Fruit fly (Drosophila melanogaster) whole organism, embryonic: Measurements from ENCODE around the gene lilli.

Source experiments
- CG10565 ChIP-seq: fragments of 200-800 bp; sonication (Bioruptor generic); optimal IDR thresholded peaks from 3 replicates; lab custom pipeline; 2016; ENCODE audit warnings: missing biosample characterization, mild to moderate bottlenecking, missing genetic modification characterization
- CG11085 ChIP-seq: fragments of 200-800 bp; sonication (Bioruptor generic); IDR thresholded peaks from 2 replicates; pipeline ENCODE4 v1.3.6; 2022; ENCODE audit warnings: missing biosample characterization, missing genetic modification characterization
- CG11723 ChIP-seq: fragments of 200-800 bp; sonication (Bioruptor generic); optimal IDR thresholded peaks from 2 replicates; lab custom pipeline; 2017; ENCODE audit warnings: missing biosample characterization, mild to moderate bottlenecking, missing genetic modification characterization
- CG13894 ChIP-seq: fragments of 200-800 bp; sonication (Bioruptor generic); optimal IDR thresholded peaks from 3 replicates; lab custom pipeline; 2018; ENCODE audit warnings: missing biosample characterization, mild to moderate bottlenecking, missing genetic modification characterization, moderate library complexity
- CG14860 ChIP-seq: fragments of 200-800 bp; sonication (Bioruptor generic); IDR thresholded peaks from 3 replicates; pipeline ENCODE4 v1.3.6; 2022; ENCODE audit warnings: missing biosample characterization, missing genetic modification characterization; ENCODE audit not compliant: partially characterized antibody
- CG14965 ChIP-seq: fragments of 200-800 bp; sonication (Bioruptor generic); optimal IDR thresholded peaks from 2 replicates; lab custom pipeline; 2016; ENCODE audit warnings: missing biosample characterization, missing genetic modification characterization, borderline replicate concordance
- CG15479 ChIP-seq: fragments of 200-800 bp; sonication (Bioruptor generic); optimal IDR thresholded peaks from 3 replicates; lab custom pipeline; 2019; ENCODE audit warnings: missing biosample characterization, mild to moderate bottlenecking, missing genetic modification characterization, moderate library complexity
- CG1602 ChIP-seq: fragments of 200-800 bp; sonication (Bioruptor generic); optimal IDR thresholded peaks from 3 replicates; lab custom pipeline; 2016; ENCODE audit warnings: missing biosample characterization, missing genetic modification characterization
- CG1603 ChIP-seq: fragments of 200-800 bp; sonication (Bioruptor generic); optimal IDR thresholded peaks from 2 replicates; lab custom pipeline; 2019; ENCODE audit warnings: missing biosample characterization, mild to moderate bottlenecking, missing genetic modification characterization, moderate library complexity
- CG17612 ChIP-seq: fragments of 200-800 bp; sonication (Bioruptor generic); IDR thresholded peaks from 2 replicates; pipeline ENCODE4 v1.3.6; 2022; ENCODE audit warnings: missing biosample characterization, missing genetic modification characterization
- CG2199 ChIP-seq: fragments of 200-800 bp; sonication (Bioruptor generic); IDR thresholded peaks from 3 replicates; pipeline ENCODE4 v1.3.6; 2022; ENCODE audit warnings: missing biosample characterization, missing genetic modification characterization
- CG32767 ChIP-seq: fragments of 200-800 bp; sonication (Bioruptor generic); IDR thresholded peaks from 2 replicates; pipeline ENCODE4 v1.3.6; 2022; ENCODE audit warnings: missing biosample characterization, missing genetic modification characterization
- CG3847 ChIP-seq: fragments of 200-800 bp; sonication (Bioruptor generic); IDR thresholded peaks from 2 replicates; pipeline ENCODE4 v1.3.6; 2022; ENCODE audit warnings: missing biosample characterization, missing genetic modification characterization
- CG43689 ChIP-seq: fragments of 200-800 bp; sonication (Bioruptor generic); IDR thresholded peaks from 2 replicates; pipeline ENCODE4 v1.3.6; 2022; ENCODE audit warnings: missing biosample characterization, missing genetic modification characterization
- CG4707 ChIP-seq: fragments of 200-800 bp; sonication (Bioruptor generic); optimal IDR thresholded peaks from 2 replicates; lab custom pipeline; 2018; ENCODE audit warnings: missing biosample characterization, mild to moderate bottlenecking, missing genetic modification characterization, moderate library complexity
- CG4854 ChIP-seq: fragments of 200-800 bp; sonication (Bioruptor generic); optimal IDR thresholded peaks from 2 replicates; lab custom pipeline; 2016; ENCODE audit warnings: missing biosample characterization, missing genetic modification characterization, inconsistent platforms
- CTCF ChIP-seq: fragments of 200-800 bp; sonication (Bioruptor generic); optimal IDR thresholded peaks from 2 replicates; lab custom pipeline; 2017; ENCODE audit warnings: missing biosample characterization, mild to moderate bottlenecking, missing genetic modification characterization, moderate library complexity
- Chrac-16 ChIP-seq: fragments of 200-800 bp; sonication (Bioruptor generic); optimal IDR thresholded peaks from 3 replicates; lab custom pipeline; 2016; ENCODE audit warnings: missing biosample characterization, missing genetic modification characterization
- CrebB ChIP-seq: fragments of 200-800 bp; sonication (Bioruptor generic); optimal IDR thresholded peaks from 3 replicates; lab custom pipeline; 2018; ENCODE audit warnings: missing biosample characterization, mild to moderate bottlenecking, missing genetic modification characterization
- Doc2 ChIP-seq: fragments of 200-800 bp; sonication (Bioruptor generic); IDR thresholded peaks from 2 replicates; pipeline ENCODE4 v1.3.6; 2022; ENCODE audit warnings: missing biosample characterization, missing genetic modification characterization
- GATAe ChIP-seq: fragments of 200-800 bp; sonication (Bioruptor generic); conservative IDR thresholded peaks from 2 replicates; pipeline ENCODE4 v1.3.6; 2022; ENCODE audit warnings: missing biosample characterization, missing genetic modification characterization
- HmgZ ChIP-seq: fragments of 200-800 bp; sonication (Bioruptor generic); optimal IDR thresholded peaks from 2 replicates; lab custom pipeline; 2018; ENCODE audit warnings: missing biosample characterization, mild to moderate bottlenecking, missing genetic modification characterization
- Hsf ChIP-seq: fragments of 200-800 bp; sonication (Bioruptor generic); optimal IDR thresholded peaks from 3 replicates; lab custom pipeline; 2016; ENCODE audit warnings: missing biosample characterization, missing genetic modification characterization
- Lhr ChIP-seq: fragments of 200-800 bp; sonication (Bioruptor generic); optimal IDR thresholded peaks from 3 replicates; lab custom pipeline; 2017; ENCODE audit warnings: mild to moderate bottlenecking, missing biosample characterization, missing genetic modification reagents, missing genetic modification characterization
- MBD-R2 ChIP-seq: fragments of 200-800 bp; sonication (Bioruptor generic); IDR thresholded peaks from 2 replicates; pipeline ENCODE4 v1.3.6; 2022; ENCODE audit warnings: missing biosample characterization, missing genetic modification characterization
- PHDP ChIP-seq: fragments of 200-800 bp; sonication (Bioruptor generic); optimal IDR thresholded peaks from 3 replicates; lab custom pipeline; 2018; ENCODE audit warnings: missing biosample characterization, mild to moderate bottlenecking, missing genetic modification characterization, moderate library complexity
- al ChIP-seq: fragments of 200-800 bp; sonication (Bioruptor generic); IDR thresholded peaks from 2 replicates; pipeline ENCODE4 v1.3.6; 2022; ENCODE audit warnings: missing biosample characterization, missing genetic modification characterization
- ap ChIP-seq: fragments of 200-800 bp; sonication (Bioruptor generic); IDR thresholded peaks from 2 replicates; pipeline ENCODE4 v1.3.6; 2022; ENCODE audit warnings: missing biosample characterization, missing genetic modification characterization
- ara ChIP-seq: fragments of 200-800 bp; sonication (Bioruptor generic); IDR thresholded peaks from 2 replicates; pipeline ENCODE4 v1.3.6; 2022; ENCODE audit warnings: missing biosample characterization, missing genetic modification characterization
- bsh ChIP-seq, 2 experiments: fragments of 200-800 bp; sonication (Bioruptor generic); optimal IDR thresholded peaks; 2 replicates each; lab custom pipeline; 2017 to 2018; ENCODE audit warnings: mild to moderate bottlenecking in 2 of 2, missing biosample characterization in 2 of 2, missing genetic modification characterization in 2 of 2, moderate library complexity in 1 of 2
- chinmo ChIP-seq: fragments of 200-800 bp; sonication (Bioruptor generic); IDR thresholded peaks from 4 replicates; pipeline ENCODE4 v1.3.6; 2022; ENCODE audit warnings: missing biosample characterization, missing genetic modification characterization; ENCODE audit not compliant: partially characterized antibody
- en ChIP-seq: fragments of 200-800 bp; sonication (Bioruptor generic); optimal IDR thresholded peaks from 2 replicates; lab custom pipeline; 2016; ENCODE audit warnings: missing biosample characterization, missing genetic modification characterization
- ftz-f1 ChIP-seq: fragments of 200-800 bp; sonication (Bioruptor generic); optimal IDR thresholded peaks from 2 replicates; lab custom pipeline; 2016; ENCODE audit warnings: missing biosample characterization, missing genetic modification characterization
- gcm2 ChIP-seq: fragments of 200-800 bp; sonication (Bioruptor generic); optimal IDR thresholded peaks from 2 replicates; lab custom pipeline; 2016; ENCODE audit warnings: missing biosample characterization, missing genetic modification characterization
- gro ChIP-seq: fragments of 200-800 bp; sonication (Bioruptor generic); optimal IDR thresholded peaks from 2 replicates; lab custom pipeline; 2016; ENCODE audit warnings: missing biosample characterization, missing genetic modification characterization
- ham ChIP-seq: fragments of 200-800 bp; sonication (Bioruptor generic); IDR thresholded peaks from 2 replicates; pipeline ENCODE4 v1.3.6; 2022; ENCODE audit warnings: missing biosample characterization, missing genetic modification characterization
- hkb ChIP-seq, 2 experiments: fragments of 200-800 bp in 1 of 2; fragments of >200 bp in 1 of 2; sonication (Bioruptor generic) in 1 of 2; IDR thresholded peaks in 1 of 2; optimal IDR thresholded peaks in 1 of 2; 2 replicates each; pipeline versions ENCODE4 v1.3.6 to Lab custom; 2017 to 2022; ENCODE audit warnings: missing biosample characterization in 1 of 2, missing genetic modification characterization in 1 of 2
- ken ChIP-seq: fragments of 200-800 bp; sonication (Bioruptor generic); IDR thresholded peaks from 3 replicates; pipeline ENCODE4 v1.3.6; 2022; ENCODE audit warnings: missing biosample characterization, missing genetic modification characterization
- knrl ChIP-seq: fragments of 200-800 bp; sonication (Bioruptor generic); IDR thresholded peaks from 3 replicates; pipeline ENCODE4 v1.3.6; 2022; ENCODE audit warnings: missing biosample characterization, missing genetic modification characterization; ENCODE audit not compliant: partially characterized antibody
- lmd ChIP-seq: fragments of 200-800 bp; sonication (Bioruptor generic); IDR thresholded peaks from 2 replicates; pipeline ENCODE4 v1.3.6; 2022; ENCODE audit warnings: missing biosample characterization, missing genetic modification characterization
- lov ChIP-seq, 2 experiments: fragments of 200-800 bp in 1 of 2; fragments of >200 bp in 1 of 2; sonication (Bioruptor generic) in 1 of 2; IDR thresholded peaks in 1 of 2; optimal IDR thresholded peaks in 1 of 2; 2 replicates in 1 of 2; 3 replicates in 1 of 2; pipeline versions ENCODE4 v1.3.6 to Lab custom; 2017 to 2022; ENCODE audit warnings: missing biosample characterization in 1 of 2, missing genetic modification characterization in 1 of 2
- otp ChIP-seq: fragments of 200-800 bp; sonication (Bioruptor generic); IDR thresholded peaks from 3 replicates; pipeline ENCODE4, ENCODE4 v1.3.6; 2022; ENCODE audit warnings: missing biosample characterization, missing genetic modification characterization
- pb ChIP-seq: fragments of 200-800 bp; sonication (Bioruptor generic); optimal IDR thresholded peaks from 3 replicates; lab custom pipeline; 2016; ENCODE audit warnings: missing biosample characterization, missing genetic modification characterization
- pho ChIP-seq: fragments of 200-800 bp; sonication (Bioruptor generic); optimal IDR thresholded peaks from 2 replicates; lab custom pipeline; 2016; ENCODE audit warnings: missing biosample characterization, missing genetic modification characterization
- pita ChIP-seq: fragments of 200-800 bp; sonication (Bioruptor generic); optimal IDR thresholded peaks from 2 replicates; lab custom pipeline; 2017; ENCODE audit warnings: missing biosample characterization, mild to moderate bottlenecking, missing genetic modification characterization
- prd ChIP-seq, 3 experiments: fragments of >200 bp in 2 of 3; fragments of 200-800 bp in 1 of 3; sonication (Bioruptor generic) in 1 of 3; optimal IDR thresholded peaks in 2 of 3; IDR thresholded peaks in 1 of 3; 2 replicates in 2 of 3; 3 replicates in 1 of 3; pipeline versions ENCODE4 v1.3.6 to Lab custom; 2017 to 2022; ENCODE audit warnings: missing biosample characterization in 1 of 3, missing genetic modification characterization in 1 of 3
- sna ChIP-seq: fragments of 200-800 bp; sonication (Bioruptor generic); IDR thresholded peaks from 2 replicates; pipeline ENCODE4 v1.3.6; 2022; ENCODE audit warnings: missing biosample characterization, missing genetic modification characterization; ENCODE audit not compliant: partially characterized antibody
- sqz ChIP-seq: fragments of 200-800 bp; sonication (Bioruptor generic); optimal IDR thresholded peaks from 3 replicates; lab custom pipeline; 2018; ENCODE audit warnings: missing biosample characterization, mild to moderate bottlenecking, missing genetic modification characterization
- twi ChIP-seq: fragments of 200-800 bp; optimal IDR thresholded peaks from 2 replicates; lab custom pipeline; 2019; ENCODE audit warnings: missing biosample characterization, mild to moderate bottlenecking, missing genetic modification characterization, moderate library complexity

lilli gene

dm6 chr2L:2882968-2883702 lies 2.6 kb upstream of the lilli start (continued):
- no peak for TF ChIP-seq prd (optimal IDR thresholded peaks at IDR 0.05; lab: Kevin White, UChicago)
- TF ChIP-seq prd (GFP tag; IDR thresholded peaks at IDR 0.05; lab: Robert Waterston, UW), result peak; percentile 33; the same call in 1 of the 3 replicates
- peak; percentile 49 for TF ChIP-seq Hsf (GFP tag; lab: Kevin White, UChicago)
- TF ChIP-seq CG13894, result peak; percentile 25
- TF ChIP-seq gcm2 (GFP tag; lab: Kevin White, UChicago), result no peak
- peak; percentile 16 for TF ChIP-seq Chrac-16 (GFP tag; lab: Kevin White, UChicago)
- 0 out of 3 replicates have a peak, but pooled peaks have one; percentile 69 for TF ChIP-seq CG2199
- no peak for TF ChIP-seq hkb (optimal IDR thresholded peaks at IDR 0.05; lab: Kevin White, UChicago)
- peak; percentile 47 for TF ChIP-seq hkb (GFP tag; IDR thresholded peaks at IDR 0.05; lab: Robert Waterston, UW)
- no peak for TF ChIP-seq chinmo (GFP tag; lab: Robert Waterston, UW)
- peak; percentile 84 for TF ChIP-seq GATAe (GFP tag; lab: Robert Waterston, UW)
- no peak for TF ChIP-seq sna (GFP tag; lab: Robert Waterston, UW)
- no peak for TF ChIP-seq pita (GFP tag; lab: Kevin White, UChicago)
- peak; percentile 13 for TF ChIP-seq HmgZ (tag; lab: Kevin White, UChicago)
- no peak for TF ChIP-seq CG15479
- no peak for TF ChIP-seq Lhr (GFP tag; lab: Kevin White, UChicago)
- TF ChIP-seq knrl (GFP tag; lab: Robert Waterston, UW), result no peak
- TF ChIP-seq ftz-f1 (GFP tag; lab: Kevin White, UChicago), result no peak
- no peak for TF ChIP-seq CG32767 (GFP tag; lab: Robert Waterston, UW)
- TF ChIP-seq pb (GFP tag; lab: Kevin White, UChicago), result no peak
- TF ChIP-seq en (GFP tag; lab: Kevin White, UChicago), result peak; percentile 25
- no peak for TF ChIP-seq CTCF (GFP tag; lab: Kevin White, UChicago)
- no peak for TF ChIP-seq ara (GFP tag; lab: Robert Waterston, UW)
- TF ChIP-seq lmd (GFP tag; lab: Robert Waterston, UW), result no peak
- TF ChIP-seq CG4854 (GFP tag; lab: Kevin White, UChicago), result peak; percentile 29
- peak; percentile 50 for TF ChIP-seq CG3847 (GFP tag; lab: Robert Waterston, UW)
- TF ChIP-seq CG10565 (GFP tag; lab: Kevin White, UChicago), result no peak
- no peak for TF ChIP-seq CG43689 (GFP tag; lab: Robert Waterston, UW)
- no peak for TF ChIP-seq CG17612 (GFP tag; lab: Robert Waterston, UW)
- no peak for TF ChIP-seq ap
- TF ChIP-seq CG4707, result peak; percentile 23
- no peak for TF ChIP-seq al
- TF ChIP-seq twi (tag; lab: Kevin White, UChicago), result no peak
- no peak for TF ChIP-seq lov (optimal IDR thresholded peaks at IDR 0.05; lab: Kevin White, UChicago)
- TF ChIP-seq lov (GFP tag; IDR thresholded peaks at IDR 0.05; lab: Robert Waterston, UW), result no peak
- no peak for TF ChIP-seq Doc2 (GFP tag; lab: Robert Waterston, UW)
- peak; percentile 56 for TF ChIP-seq MBD-R2 (GFP tag; lab: Robert Waterston, UW)
- TF ChIP-seq CG1603 (tag; lab: Kevin White, UChicago), result peak; percentile 51
- peak in 1 of 2 experiments; percentile 32 for TF ChIP-seq bsh (GFP tag; optimal IDR thresholded peaks at IDR 0.05; lab: Kevin White, UChicago)
- TF ChIP-seq CG1602 (GFP tag; lab: Kevin White, UChicago), result no peak
- TF ChIP-seq ham (GFP tag; lab: Robert Waterston, UW), result no peak
- peak; percentile 61 for TF ChIP-seq PHDP (tag; lab: Kevin White, UChicago)
- TF ChIP-seq otp (GFP tag; lab: Robert Waterston, UW), result peak; percentile 60; the same call in 1 of the 3 replicates
- no peak for TF ChIP-seq CG14860 (GFP tag; lab: Robert Waterston, UW)
- peak; percentile 78 for TF ChIP-seq CrebB (tag; lab: Kevin White, UChicago)
- TF ChIP-seq ken (GFP tag; lab: Robert Waterston, UW), result no peak
- TF ChIP-seq gro, result no peak
- TF ChIP-seq CG14965 (GFP tag; lab: Kevin White, UChicago), result no peak
- TF ChIP-seq pho (GFP tag; lab: Kevin White, UChicago), result peak; percentile 16
- TF ChIP-seq CG11085 (GFP tag; lab: Robert Waterston, UW), result no peak
- TF ChIP-seq CG11723, result peak; percentile 8
- peak; percentile 47 for TF ChIP-seq sqz
